Worm (Caenorhabditis elegans) whole organism, mixed stage, embryonic: Measurements from ENCODE around the gene fbxb-65.

Source experiments
- blmp-1 ChIP-seq: fragments of 150-350 bp; optimal IDR thresholded peaks from 2 replicates; lab custom pipeline; 2014; ENCODE audit warnings: missing biosample characterization, missing genetic modification characterization
- ceh-83 ChIP-seq: fragments of 200-800 bp; sonication (Bioruptor generic); optimal IDR thresholded peaks from 2 replicates; lab custom pipeline; 2018; ENCODE audit warnings: mild to moderate bottlenecking, missing genetic modification characterization, missing compliant biosample characterization
- elt-1 ChIP-seq: sonication (generic microtip); optimal IDR thresholded peaks from 2 replicates; lab custom pipeline; 2017; ENCODE audit warnings: missing genetic modification characterization, mild to moderate bottlenecking, missing compliant biosample characterization, antibody characterized with exemption, moderate library complexity, borderline replicate concordance; ENCODE audit not compliant: insufficient read depth
- elt-3 ChIP-seq: fragments of 150-350 bp; optimal IDR thresholded peaks from 2 replicates; lab custom pipeline; 2014; ENCODE audit warnings: missing biosample characterization, missing genetic modification characterization
- hlh-1 ChIP-seq: fragments of 150-350 bp; optimal IDR thresholded peaks from 2 replicates; lab custom pipeline; 2014; ENCODE audit warnings: missing biosample characterization, missing genetic modification reagents, missing genetic modification characterization
- lin-32 ChIP-seq: fragments of 200-800 bp; sonication (Bioruptor generic); optimal IDR thresholded peaks from 2 replicates; lab custom pipeline; 2018; ENCODE audit warnings: mild to moderate bottlenecking, missing genetic modification characterization, missing compliant biosample characterization
- lsy-2 ChIP-seq: fragments of 150-350 bp; optimal IDR thresholded peaks from 2 replicates; lab custom pipeline; 2014; ENCODE audit warnings: missing biosample characterization, missing genetic modification characterization
- nhr-2 ChIP-seq: fragments of 150-350 bp; optimal IDR thresholded peaks from 2 replicates; lab custom pipeline; 2014; ENCODE audit warnings: missing biosample characterization, missing genetic modification characterization
- nhr-76 ChIP-seq: sonication (generic microtip); optimal IDR thresholded peaks from 2 replicates; lab custom pipeline; 2017; ENCODE audit warnings: missing biosample characterization, missing genetic modification characterization
- pha-4 ChIP-seq: fragments of 150-350 bp; optimal IDR thresholded peaks from 2 replicates; lab custom pipeline; 2018; ENCODE audit warnings: missing biosample characterization, missing genetic modification reagents, missing genetic modification characterization
- snpc-4 ChIP-seq: fragments of 150-350 bp; optimal IDR thresholded peaks from 2 replicates; lab custom pipeline; 2014; ENCODE audit warnings: missing biosample characterization, missing genetic modification characterization
- unc-120 ChIP-seq: sonication (generic microtip); optimal IDR thresholded peaks from 2 replicates; lab custom pipeline; 2017; ENCODE audit warnings: missing genetic modification characterization, missing compliant biosample characterization; ENCODE audit not compliant: poor library complexity, severe bottlenecking
- unc-62 ChIP-seq: fragments of 150-350 bp; optimal IDR thresholded peaks from 2 replicates; lab custom pipeline; 2014; ENCODE audit warnings: missing biosample characterization, missing genetic modification reagents, missing genetic modification characterization
- ztf-11 ChIP-seq: fragments of 150-350 bp; optimal IDR thresholded peaks from 2 replicates; lab custom pipeline; 2014; ENCODE audit warnings: missing biosample characterization, missing genetic modification characterization

- no peak for TF ChIP-seq snpc-4
- TF ChIP-seq lin-32 (GFP tag; lab: Kevin White, UChicago) = no peak
- no peak for TF ChIP-seq blmp-1 (tag; lab: Kevin White, UChicago)
- no peak for TF ChIP-seq hlh-1
- no peak for TF ChIP-seq pha-4 (tag; lab: Kevin White, UChicago)
- TF ChIP-seq lsy-2 (tag; lab: Kevin White, UChicago) = no peak
- TF ChIP-seq nhr-2 (tag; lab: Kevin White, UChicago) = no peak
- no peak for TF ChIP-seq nhr-76 (tag; lab: Kevin White, UChicago)
- TF ChIP-seq elt-1 (tag; lab: Kevin White, UChicago) = no peak
- TF ChIP-seq unc-62 = no peak
- TF ChIP-seq unc-120 = no peak
- TF ChIP-seq ztf-11 (tag; lab: Kevin White, UChicago) = no peak
- TF ChIP-seq elt-3 = no peak
- TF ChIP-seq ceh-83 (GFP tag; lab: Kevin White, UChicago) = no peak
Measured at ce11 chrV:19337333-19337732, 8.0 kb downstream of the fbxb-65 start.
